Worm (Caenorhabditis elegans): Measurements from ENCODE around the gene sas-7.

Gene sas-7

ce11 chrIII:10320788-10321187 is at the start of gene sas-7:
Gene sas-7 (plus strand): TSS chrIII:10321019.
- TF ChIP-seq lin-13 (tag; optimal IDR thresholded peaks at IDR 0.05) (no peak), unc-120 (tag; optimal IDR thresholded peaks at IDR 0.05; ENCODE audit: poor library complexity, severe bottlenecking) (no peak), ceh-83 (GFP tag; optimal IDR thresholded peaks at IDR 0.05) (no peak), elt-1 (tag; optimal IDR thresholded peaks at IDR 0.05; ENCODE audit: borderline replicate concordance, insufficient read depth) (no peak), blmp-1 (tag; optimal IDR thresholded peaks at IDR 0.05) (no peak)

ce11 chrIII:10271807-10272206 is 49.0 kb upstream of the sas-7 start:
- TF ChIP-seq nhr-28 (tag; optimal IDR thresholded peaks at IDR 0.05) = no peak
- no peak for TF ChIP-seq nhr-76 (tag; optimal IDR thresholded peaks at IDR 0.05)
- TF ChIP-seq unc-39 (tag; optimal IDR thresholded peaks at IDR 0.05) = no peak
- TF ChIP-seq sem-2 (GFP tag; optimal IDR thresholded peaks at IDR 0.05) = no peak
- TF ChIP-seq lin-32 (GFP tag; optimal IDR thresholded peaks at IDR 0.05) = no peak
- TF ChIP-seq ztf-11 (tag; optimal IDR thresholded peaks at IDR 0.05) = no peak
- no peak for TF ChIP-seq bed-3 (GFP tag; optimal IDR thresholded peaks at IDR 0.05)
- no peak for TF ChIP-seq lin-13 (tag; optimal IDR thresholded peaks at IDR 0.05)
- TF ChIP-seq ham-2 (GFP tag; optimal IDR thresholded peaks at IDR 0.05) = no peak
- no peak for TF ChIP-seq elt-1 (tag; optimal IDR thresholded peaks at IDR 0.05; ENCODE audit: borderline replicate concordance, insufficient read depth)
- TF ChIP-seq snpc-4 (tag; optimal IDR thresholded peaks at IDR 0.05) = no peak
- no peak for TF ChIP-seq drap-1 (GFP tag; optimal IDR thresholded peaks at IDR 0.05)
- no peak for TF ChIP-seq elt-3 (tag; optimal IDR thresholded peaks at IDR 0.05)
- TF ChIP-seq nhr-237 (tag; optimal IDR thresholded peaks at IDR 0.05) = no peak
- no peak for TF ChIP-seq hlh-1 (tag; optimal IDR thresholded peaks at IDR 0.05)
- no peak for TF ChIP-seq mab-5 (tag; optimal IDR thresholded peaks at IDR 0.05)
- TF ChIP-seq unc-120 (tag; optimal IDR thresholded peaks at IDR 0.05; ENCODE audit: poor library complexity, severe bottlenecking) = no peak
- no peak for TF ChIP-seq ceh-43 (GFP tag; optimal IDR thresholded peaks at IDR 0.05)
- no peak for TF ChIP-seq zip-8 (tag; optimal IDR thresholded peaks at IDR 0.05)

- no peak for TF ChIP-seq cnd-1 (tag; optimal IDR thresholded peaks at IDR 0.05)
- no peak for TF ChIP-seq lin-32 (GFP tag; optimal IDR thresholded peaks at IDR 0.05)
- no peak for TF ChIP-seq sptf-1 (tag; optimal IDR thresholded peaks at IDR 0.05)
- TF ChIP-seq sem-2 (GFP tag; optimal IDR thresholded peaks at IDR 0.05) = no peak
- no peak for TF ChIP-seq unc-120 (tag; optimal IDR thresholded peaks at IDR 0.05; ENCODE audit: poor library complexity, severe bottlenecking)
- TF ChIP-seq nhr-76 (tag; optimal IDR thresholded peaks at IDR 0.05) = no peak
- no peak for TF ChIP-seq ham-2 (GFP tag; optimal IDR thresholded peaks at IDR 0.05)
- no peak for TF ChIP-seq hlh-1 (tag; optimal IDR thresholded peaks at IDR 0.05)
- TF ChIP-seq ceh-39 (tag; optimal IDR thresholded peaks at IDR 0.05) = no peak
- no peak for TF ChIP-seq unc-62 (GFP tag; optimal IDR thresholded peaks at IDR 0.05)
- no peak for TF ChIP-seq blmp-1 (tag; optimal IDR thresholded peaks at IDR 0.05)
- no peak for TF ChIP-seq elt-1 (tag; optimal IDR thresholded peaks at IDR 0.05; ENCODE audit: borderline replicate concordance, insufficient read depth)
- no peak for TF ChIP-seq nhr-237 (tag; optimal IDR thresholded peaks at IDR 0.05)
- no peak for TF ChIP-seq mab-5 (tag; optimal IDR thresholded peaks at IDR 0.05)
- TF ChIP-seq ztf-11 (tag; optimal IDR thresholded peaks at IDR 0.05) = no peak
Observed at ce11 chrIII:10278826-10279225, 42.0 kb upstream of the sas-7 start, which contains the start of gene pad-2. Gene pad-2 (plus strand): TSS chrIII:10279126.

- TF ChIP-seq M03D4.4 (tag; optimal IDR thresholded peaks at IDR 0.05) (peak; percentile 38), bed-3 (GFP tag; optimal IDR thresholded peaks at IDR 0.05) (no peak), mls-2 (tag; optimal IDR thresholded peaks at IDR 0.05) (peak; percentile 69), unc-62 (GFP tag; optimal IDR thresholded peaks at IDR 0.05) (no peak), lin-32 (GFP tag; optimal IDR thresholded peaks at IDR 0.05) (no peak), nhr-2 (tag; optimal IDR thresholded peaks at IDR 0.05) (no peak), flh-1 (GFP tag; optimal IDR thresholded peaks at IDR 0.05) (no peak), ces-1 (GFP tag; optimal IDR thresholded peaks at IDR 0.05) (peak; percentile 99), elt-1 (tag; optimal IDR thresholded peaks at IDR 0.05; ENCODE audit: borderline replicate concordance, insufficient read depth) (no peak), sptf-1 (tag; optimal IDR thresholded peaks at IDR 0.05) (peak; percentile 45), unc-39 (tag; optimal IDR thresholded peaks at IDR 0.05) (no peak), ceh-39 (tag; optimal IDR thresholded peaks at IDR 0.05) (no peak), sem-2 (GFP tag; optimal IDR thresholded peaks at IDR 0.05) (no peak), unc-120 (tag; optimal IDR thresholded peaks at IDR 0.05; ENCODE audit: poor library complexity, severe bottlenecking) (peak; percentile 68), nhr-12 (tag; optimal IDR thresholded peaks at IDR 0.05) (no peak), lsy-2 (tag; optimal IDR thresholded peaks at IDR 0.05) (peak; percentile 0), mep-1 (tag; optimal IDR thresholded peaks at IDR 0.05) (no peak)
Observed at ce11 chrIII:10284214-10284613, 36.6 kb upstream of the sas-7 start.
